Worm (Caenorhabditis elegans) whole organism, L4 larva: ENCODE measurements around the gene C44B9.3.

ENCODE experiments used
- ama-1 ChIP-seq: fragments of 150-350 bp; optimal IDR thresholded peaks from 2 replicates; lab custom pipeline; 2014; ENCODE audit warnings: inconsistent platforms, mixed read lengths
- fkh-10 ChIP-seq: fragments of 150-350 bp; optimal IDR thresholded peaks from 2 replicates; lab custom pipeline; 2014; ENCODE audit warnings: missing biosample characterization, missing genetic modification reagents, missing genetic modification characterization
- snpc-4 ChIP-seq: fragments of 150-350 bp; optimal IDR thresholded peaks from 2 replicates; lab custom pipeline; 2014; ENCODE audit warnings: missing biosample characterization, missing genetic modification characterization
- zag-1 ChIP-seq: fragments of 150-350 bp; optimal IDR thresholded peaks from 2 replicates; lab custom pipeline; 2014; ENCODE audit warnings: missing biosample characterization, missing genetic modification characterization

- TF ChIP-seq snpc-4 (no peak), ama-1 (lab: Kevin White, UChicago) (no peak), zag-1 (no peak), fkh-10 (GFP tag; lab: Kevin White, UChicago) (no peak)
Observed at ce11 chrIII:10881462-10881861, 1.5 kb upstream of the C44B9.3 start, which contains the start of gene athp-1.
